Worm (Caenorhabditis elegans): ENCODE results near the gene mif-1.
A peak's percentile ranks its signal among the peaks of the same experiment; 100 is the strongest.

mif-1 gene

DNA sequence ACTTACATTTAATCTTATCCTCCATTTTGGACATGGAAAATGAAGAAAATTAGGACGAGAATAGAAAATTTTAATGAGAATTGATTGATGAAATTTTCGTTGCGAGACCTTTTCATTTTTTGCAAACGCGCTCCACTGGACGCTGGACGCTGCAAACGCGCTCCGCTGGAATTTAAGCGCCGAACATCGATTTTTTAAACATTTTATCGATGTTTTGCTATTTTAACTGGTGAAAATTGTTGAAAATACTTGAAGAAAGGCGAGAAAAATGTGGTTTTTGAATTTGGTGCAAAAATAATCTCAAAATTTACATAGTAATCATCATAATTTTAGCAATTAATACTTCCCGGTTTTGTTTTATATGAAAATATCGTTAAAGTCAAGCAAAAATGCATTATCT lies 45.0 kb downstream of the mif-1 start, which contains the start of gene Y56A3A.41:
TSS of gene Y56A3A.41 (minus strand) at position 101 of the 400 bp plus-strand sequence.
- TF ChIP-seq ceh-82 (tag; optimal IDR thresholded peaks at IDR 0.05) (no peak), lin-14 (GFP tag; optimal IDR thresholded peaks at IDR 0.05) (no peak), skn-1 (tag; optimal IDR thresholded peaks at IDR 0.05) (no peak), ceh-8 (GFP tag; optimal IDR thresholded peaks at IDR 0.05) (no peak)

DNA sequence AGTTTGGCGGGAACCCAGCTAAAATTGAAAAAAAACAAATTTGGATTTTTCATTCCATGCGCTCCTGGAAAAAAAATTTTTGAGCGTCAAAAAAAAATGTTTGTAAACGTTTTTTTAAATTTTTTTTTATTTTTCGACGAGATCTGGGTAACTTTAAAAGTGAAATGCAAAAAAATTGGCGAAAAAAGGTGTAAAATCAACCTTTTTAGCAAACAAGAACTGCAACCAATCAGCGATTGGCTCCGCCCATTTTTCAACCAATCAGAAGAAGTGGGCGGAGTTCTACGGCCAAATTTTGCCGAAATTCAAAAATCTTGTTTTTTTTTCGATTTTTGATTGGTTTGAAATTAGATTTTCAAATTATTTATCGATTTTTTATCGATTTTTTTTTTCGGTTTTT lies 47.6 kb downstream of the mif-1 start:
- no peak for TF ChIP-seq efl-1 (optimal IDR thresholded peaks at IDR 0.05)
- TF ChIP-seq efl-1 (GFP tag; optimal IDR thresholded peaks at IDR 0.05 in 1 of 2): peak in 1 of 2 experiments; percentile 31
- TF ChIP-seq ztf-4 (tag; optimal IDR thresholded peaks at IDR 0.05): no peak

DNA sequence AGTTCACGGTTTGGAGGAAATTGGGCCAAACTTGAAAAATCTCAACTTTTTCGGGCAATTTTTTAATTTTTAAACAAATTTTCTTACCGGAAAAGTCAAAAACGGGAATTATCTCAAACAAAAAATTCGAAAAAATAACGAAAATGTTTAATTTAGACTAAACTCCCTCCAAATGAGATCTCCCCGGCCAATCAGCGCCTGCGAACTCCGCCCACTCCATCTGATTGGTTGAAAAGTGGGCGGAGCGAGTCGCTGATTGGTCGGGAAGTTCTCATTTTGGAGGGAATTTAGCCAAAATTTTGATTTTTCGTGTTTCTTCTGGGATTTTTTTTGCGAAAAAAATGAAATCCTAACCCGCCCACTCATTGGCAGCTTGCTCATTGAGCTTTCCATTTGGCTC lies 48.7 kb downstream of the mif-1 start:
- peak; percentile 46 for TF ChIP-seq nhr-85 (tag)
- no peak for TF ChIP-seq aly-2 (tag; optimal IDR thresholded peaks at IDR 0.05)

DNA sequence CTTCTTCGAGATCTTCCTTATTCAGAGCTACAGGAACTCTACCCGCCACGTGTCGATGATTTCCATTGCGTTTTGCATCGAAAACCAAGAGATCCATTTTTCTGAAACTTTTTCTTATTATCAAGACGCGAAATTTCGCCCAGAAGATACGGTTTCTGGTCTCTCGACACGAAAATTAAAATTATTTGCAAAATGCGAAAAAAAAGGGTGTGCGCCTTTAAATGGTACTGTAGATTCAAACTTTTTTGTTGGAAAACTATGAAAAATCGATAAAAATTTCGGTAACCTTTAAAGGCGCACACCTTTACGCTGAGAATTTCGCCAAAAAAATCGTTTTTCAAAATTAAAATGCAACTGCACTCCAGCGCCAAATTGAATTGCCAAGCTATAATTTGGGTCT lies 50.2 kb downstream of the mif-1 start, which contains the start of gene tsen-2:
TSS of gene tsen-2 (minus strand) at position 101 of the 400 bp plus-strand sequence.
- TF ChIP-seq unc-98 (GFP tag; IDR thresholded peaks at IDR 0.05) (no peak), tlp-1 (tag; optimal IDR thresholded peaks at IDR 0.05) (no peak), C04F5.9 (tag; optimal IDR thresholded peaks at IDR 0.05) (no peak), ceh-82 (tag; optimal IDR thresholded peaks at IDR 0.05) (no peak), ztf-11 (tag; optimal IDR thresholded peaks at IDR 0.05) (no peak), nhr-19 (GFP tag; conservative IDR thresholded peaks at IDR 0.05) (no peak), rnt-1 (tag; optimal IDR thresholded peaks at IDR 0.05) (no peak), dsc-1 (tag; optimal IDR thresholded peaks at IDR 0.05) (no peak), dpl-1 (GFP tag; optimal IDR thresholded peaks at IDR 0.05) (no peak), nhr-47 (tag; optimal IDR thresholded peaks at IDR 0.05) (no peak), nhr-77 (tag; optimal IDR thresholded peaks at IDR 0.05) (no peak), nhr-11 (tag; optimal IDR thresholded peaks at IDR 0.05) (no peak), F16B12.6 (tag; optimal IDR thresholded peaks at IDR 0.05) (no peak), mef-2 (tag; optimal IDR thresholded peaks at IDR 0.05) (no peak), tbx-2 (tag; optimal IDR thresholded peaks at IDR 0.05) (no peak), nhr-84 (tag; optimal IDR thresholded peaks at IDR 0.05) (no peak)

Measured in whole organism, L1 larva.